Worm (Caenorhabditis elegans) whole organism, L1 larva: ENCODE data around the gene F14E5.2.

ENCODE experiments used
- C04F5.9 ChIP-seq: sonication (generic microtip); optimal IDR thresholded peaks from 2 replicates; lab custom pipeline; 2016; ENCODE audit warnings: missing genetic modification characterization, missing compliant biosample characterization
- C16A3.4 ChIP-seq: fragments of 150-350 bp; optimal IDR thresholded peaks from 2 replicates; lab custom pipeline; 2014; ENCODE audit warnings: missing biosample characterization, missing genetic modification characterization
- C34B4.2 ChIP-seq: sonication (generic microtip); optimal IDR thresholded peaks from 2 replicates; lab custom pipeline; 2017; ENCODE audit warnings: mild to moderate bottlenecking, missing genetic modification characterization, missing compliant biosample characterization
- aha-1 ChIP-seq: fragments of 150-350 bp; optimal IDR thresholded peaks from 2 replicates; lab custom pipeline; 2014; ENCODE audit warnings: missing biosample characterization, missing genetic modification characterization
- ceh-82 ChIP-seq, 3 experiments: fragments of 150-350 bp in 1 of 3; sonication (generic microtip) in 2 of 3; optimal IDR thresholded peaks; 2 replicates each; lab custom pipeline; 2014 to 2017; ENCODE audit warnings: missing biosample characterization in 3 of 3, missing genetic modification characterization in 3 of 3
- ceh-90 ChIP-seq: sonication (generic microtip); optimal IDR thresholded peaks from 2 replicates; lab custom pipeline; 2016; ENCODE audit warnings: missing genetic modification characterization, missing compliant biosample characterization
- ces-1 ChIP-seq: fragments of 150-350 bp; optimal IDR thresholded peaks from 2 replicates; lab custom pipeline; 2014; ENCODE audit warnings: missing biosample characterization, missing genetic modification reagents, missing genetic modification characterization
- dsc-1 ChIP-seq: sonication (generic microtip); optimal IDR thresholded peaks from 2 replicates; lab custom pipeline; 2016; ENCODE audit warnings: mild to moderate bottlenecking, missing genetic modification characterization, missing compliant biosample characterization
- efl-1 ChIP-seq, 4 experiments: fragments of 150-350 bp; optimal IDR thresholded peaks in 3 of 4; peaks in 1 of 4; 1 replicate in 1 of 4; 2 replicates in 3 of 4; lab custom pipeline; 2014; ENCODE audit warnings: missing biosample characterization in 2 of 4, missing genetic modification characterization in 2 of 4, missing genetic modification reagents in 2 of 4
- egl-13 ChIP-seq: sonication (generic microtip); optimal IDR thresholded peaks from 2 replicates; lab custom pipeline; 2016; ENCODE audit warnings: missing genotype, missing genetic modification reagents, missing genetic modification characterization, missing compliant biosample characterization
- elt-2 ChIP-seq: sonication (generic microtip); optimal IDR thresholded peaks from 2 replicates; lab custom pipeline; 2016; ENCODE audit warnings: missing genetic modification characterization, mild to moderate bottlenecking, inconsistent platforms, missing compliant biosample characterization, missing genetic modification reagents
- ets-5 ChIP-seq: fragments of 200-800 bp; sonication (Bioruptor generic); IDR thresholded peaks from 2 replicates; pipeline ENCODE4 v1.3.6; 2022; ENCODE audit warnings: missing genetic modification characterization, missing compliant biosample characterization
- grh-1 ChIP-seq: fragments of 200-800 bp; sonication (Bioruptor generic); IDR thresholded peaks from 2 replicates; pipeline ENCODE4 v1.3.6; 2022; ENCODE audit warnings: missing genetic modification reagents, missing genetic modification characterization, missing compliant biosample characterization
- jun-1 ChIP-seq: fragments of 150-350 bp; optimal IDR thresholded peaks from 2 replicates; lab custom pipeline; 2014; ENCODE audit warnings: missing biosample characterization, missing genetic modification reagents, missing genetic modification characterization
- lin-13 ChIP-seq: fragments of 150-350 bp; optimal IDR thresholded peaks from 2 replicates; lab custom pipeline; 2014; ENCODE audit warnings: missing biosample characterization, missing genetic modification reagents, missing genetic modification characterization
- lin-14 ChIP-seq: fragments of 200-800 bp; sonication (Bioruptor generic); optimal IDR thresholded peaks from 2 replicates; lab custom pipeline; 2018; ENCODE audit warnings: mild to moderate bottlenecking, missing genetic modification characterization, moderate library complexity, missing compliant biosample characterization
- lin-35 ChIP-seq, 2 experiments: fragments of 150-350 bp; optimal IDR thresholded peaks; 2 replicates each; lab custom pipeline; 2014; ENCODE audit warnings: missing biosample characterization in 2 of 2, missing genetic modification characterization in 2 of 2, missing genetic modification reagents in 2 of 2
- lsy-2 ChIP-seq, 2 experiments: fragments of 150-350 bp; optimal IDR thresholded peaks; 2 replicates each; lab custom pipeline; 2014; ENCODE audit warnings: missing biosample characterization in 2 of 2, missing genetic modification characterization in 2 of 2
- mab-9 ChIP-seq: fragments of 200-800 bp; sonication (Bioruptor generic); IDR thresholded peaks from 2 replicates; pipeline ENCODE4 v1.3.6; 2022; ENCODE audit warnings: missing genetic modification reagents, missing genetic modification characterization, missing compliant biosample characterization
- mdl-1 ChIP-seq, 2 experiments: fragments of 150-350 bp; optimal IDR thresholded peaks; 2 replicates each; lab custom pipeline; 2014 to 2017; ENCODE audit warnings: missing biosample characterization in 2 of 2, missing genetic modification characterization in 2 of 2, inconsistent platforms in 1 of 2
- mef-2 ChIP-seq: fragments of 150-350 bp; optimal IDR thresholded peaks from 2 replicates; lab custom pipeline; 2014; ENCODE audit warnings: missing biosample characterization, missing genetic modification characterization
- nhr-11 ChIP-seq: fragments of 150-350 bp; optimal IDR thresholded peaks from 2 replicates; lab custom pipeline; 2014; ENCODE audit warnings: missing biosample characterization, missing genetic modification characterization
- nhr-12 ChIP-seq: sonication (generic microtip); optimal IDR thresholded peaks from 2 replicates; lab custom pipeline; 2017; ENCODE audit warnings: missing biosample characterization, missing genetic modification characterization
- nhr-19 ChIP-seq: fragments of 200-800 bp; sonication (Bioruptor generic); conservative IDR thresholded peaks from 2 replicates; pipeline ENCODE4 v1.3.6; 2022; ENCODE audit warnings: missing genetic modification characterization, missing compliant biosample characterization
- nhr-20 ChIP-seq: sonication (generic microtip); optimal IDR thresholded peaks from 2 replicates; lab custom pipeline; 2016; ENCODE audit warnings: mild to moderate bottlenecking, missing genetic modification characterization, missing compliant biosample characterization
- nhr-28 ChIP-seq: fragments of 150-350 bp; optimal IDR thresholded peaks from 2 replicates; lab custom pipeline; 2014; ENCODE audit warnings: missing biosample characterization, missing genetic modification characterization
- nhr-71 ChIP-seq: sonication (generic microtip); optimal IDR thresholded peaks from 2 replicates; lab custom pipeline; 2016; ENCODE audit warnings: mild to moderate bottlenecking, missing genetic modification characterization, moderate library complexity, missing compliant biosample characterization
- nhr-77 ChIP-seq: fragments of 150-350 bp; optimal IDR thresholded peaks from 2 replicates; lab custom pipeline; 2014; ENCODE audit warnings: missing biosample characterization, missing genetic modification characterization
- nhr-84 ChIP-seq: sonication (generic microtip); optimal IDR thresholded peaks from 2 replicates; lab custom pipeline; 2017; ENCODE audit warnings: missing biosample characterization, missing genetic modification characterization
- nhr-85 ChIP-seq: sonication (generic microtip); peaks from one replicate; lab custom pipeline; 2016; ENCODE audit warnings: missing genetic modification characterization, inconsistent platforms, missing compliant biosample characterization
- nhr-90 ChIP-seq: sonication (generic microtip); optimal IDR thresholded peaks from 2 replicates; lab custom pipeline; 2016; ENCODE audit warnings: mild to moderate bottlenecking, missing genetic modification characterization, missing compliant biosample characterization; ENCODE audit not compliant: poor library complexity
- pax-3 ChIP-seq: fragments of 200-800 bp; sonication (Bioruptor generic); optimal IDR thresholded peaks from 2 replicates; lab custom pipeline; 2018; ENCODE audit warnings: mild to moderate bottlenecking, missing genetic modification characterization, moderate library complexity, missing compliant biosample characterization
- pqm-1 ChIP-seq: sonication (generic microtip); optimal IDR thresholded peaks from 3 replicates; lab custom pipeline; 2017; ENCODE audit warnings: missing biosample characterization, missing genetic modification characterization
- skn-1 ChIP-seq: fragments of 150-350 bp; optimal IDR thresholded peaks from 2 replicates; lab custom pipeline; 2014; ENCODE audit warnings: missing biosample characterization, missing genetic modification characterization
- snu-23 ChIP-seq: sonication (generic microtip); optimal IDR thresholded peaks from 2 replicates; lab custom pipeline; 2016; ENCODE audit warnings: missing genetic modification characterization, missing compliant biosample characterization
- sptf-1 ChIP-seq: fragments of 150-350 bp; optimal IDR thresholded peaks from 2 replicates; lab custom pipeline; 2014; ENCODE audit warnings: missing biosample characterization, missing genetic modification characterization
- tbx-2 ChIP-seq: sonication (generic microtip); optimal IDR thresholded peaks from 2 replicates; lab custom pipeline; 2016; ENCODE audit warnings: missing genetic modification characterization, missing compliant biosample characterization
- tlp-1 ChIP-seq: fragments of 150-350 bp; optimal IDR thresholded peaks from 2 replicates; lab custom pipeline; 2014; ENCODE audit warnings: missing biosample characterization, missing genetic modification characterization
- unc-86 ChIP-seq: sonication (generic microtip); optimal IDR thresholded peaks from 2 replicates; lab custom pipeline; 2016; ENCODE audit warnings: missing genetic modification characterization, missing compliant biosample characterization
- unc-98 ChIP-seq: fragments of 200-800 bp; sonication (Bioruptor generic); IDR thresholded peaks from 2 replicates; pipeline ENCODE4 v1.3.6; 2022; ENCODE audit warnings: missing genetic modification characterization, missing compliant biosample characterization
- xbp-1 ChIP-seq: sonication (generic microtip); optimal IDR thresholded peaks from 2 replicates; lab custom pipeline; 2016; ENCODE audit warnings: missing genetic modification characterization, missing compliant biosample characterization
- zag-1 ChIP-seq: fragments of 150-350 bp; optimal IDR thresholded peaks from 2 replicates; lab custom pipeline; 2014; ENCODE audit warnings: missing biosample characterization, missing genetic modification characterization
- ztf-11 ChIP-seq, 2 experiments: sonication (generic microtip); optimal IDR thresholded peaks; 2 replicates each; lab custom pipeline; 2016 to 2017; ENCODE audit warnings: missing genetic modification characterization in 2 of 2, missing biosample characterization in 1 of 2, missing compliant biosample characterization in 1 of 2
- ztf-4 ChIP-seq: fragments of 150-350 bp; optimal IDR thresholded peaks from 2 replicates; lab custom pipeline; 2014; ENCODE audit warnings: missing biosample characterization, missing genetic modification characterization

F14E5.2 gene

ce11 chrII:8388001-8388513 lies 40.6 kb downstream of the F14E5.2 start, which contains the start of gene drd-1 (continued):
- TF ChIP-seq C04F5.9 (no peak), nhr-85 (tag; lab: Kevin White, UChicago) (no peak), skn-1 (tag; lab: Kevin White, UChicago) (no peak), ets-5 (GFP tag; lab: Robert Waterston, UW) (no peak), nhr-11 (tag; lab: Kevin White, UChicago) (no peak), dsc-1 (tag; lab: Kevin White, UChicago) (no peak), zag-1 (tag; lab: Kevin White, UChicago) (no peak), mab-9 (GFP tag; lab: Robert Waterston, UW) (no peak)
- TF ChIP-seq, all 84 proteins: peak for 7

DNA sequence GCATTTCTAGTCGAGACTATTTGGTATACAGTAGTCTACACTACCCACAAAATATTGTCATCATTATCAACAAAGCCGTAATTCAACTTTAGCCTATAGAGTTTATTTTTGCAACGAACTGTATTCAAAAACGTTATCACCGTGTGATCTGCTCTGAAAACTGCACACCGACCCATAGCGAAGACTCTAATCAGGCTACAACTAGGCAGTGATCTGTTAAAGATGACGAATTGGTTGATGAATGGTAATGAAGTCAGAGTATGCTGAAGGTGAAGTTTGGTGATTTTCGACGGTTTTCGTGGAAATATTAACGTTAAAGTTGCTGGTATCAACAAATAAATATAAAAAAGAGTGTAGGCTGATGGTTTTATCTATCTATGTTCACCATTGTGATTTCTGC lies 41.8 kb downstream of the F14E5.2 start:
- TF ChIP-seq elt-2 (tag; lab: Kevin White, UChicago) (peak; percentile 64), efl-1 (optimal IDR thresholded peaks at IDR 0.05; lab: Kevin White, UChicago) (no peak), efl-1 (GFP tag; optimal IDR thresholded peaks at IDR 0.05 in 1 of 2; lab: Kevin White, UChicago) (no peak), ceh-90 (tag; lab: Kevin White, UChicago) (no peak), ceh-82 (tag; optimal IDR thresholded peaks at IDR 0.05; lab: Kevin White, UChicago) (no peak), nhr-20 (tag; lab: Kevin White, UChicago) (peak; percentile 0), pqm-1 (peak; percentile 13)

- TF ChIP-seq lsy-2 (tag; optimal IDR thresholded peaks at IDR 0.05; lab: Kevin White, UChicago) = peak in 1 of 2 experiments; percentile 23
- TF ChIP-seq elt-2 (tag; lab: Kevin White, UChicago) = peak; percentile 17
- no peak for TF ChIP-seq nhr-12
Measured at ce11 chrII:8385561-8385960, 43.1 kb downstream of the F14E5.2 start.

DNA sequence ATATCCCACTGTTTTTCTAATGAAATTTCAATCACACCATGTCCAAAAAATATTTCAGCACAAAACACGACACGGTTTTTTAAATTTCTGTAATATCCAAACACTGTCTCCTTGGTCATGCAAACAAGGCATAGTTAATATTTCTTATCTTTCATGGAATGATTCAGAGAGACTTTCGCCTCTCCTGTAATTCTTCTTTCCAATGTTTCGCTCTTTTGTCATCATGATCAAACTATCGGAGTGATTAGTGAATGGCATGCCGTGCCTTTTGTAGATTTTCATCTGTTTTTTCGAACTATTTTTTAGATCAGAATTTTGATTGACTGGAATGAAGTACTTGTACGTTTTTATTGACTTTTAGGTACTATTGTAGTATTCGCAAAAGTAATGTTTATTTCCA lies 44.3 kb downstream of the F14E5.2 start:
- TF ChIP-seq dsc-1 (tag; lab: Kevin White, UChicago) = no peak
- no peak for TF ChIP-seq C16A3.4
- TF ChIP-seq ztf-4 = no peak
- TF ChIP-seq elt-2 (tag; lab: Kevin White, UChicago) = peak; percentile 62
- TF ChIP-seq nhr-77 (tag; lab: Kevin White, UChicago) = no peak
- no peak for TF ChIP-seq unc-98
- no peak for TF ChIP-seq egl-13 (tag; lab: Kevin White, UChicago)
- peak; percentile 67 for TF ChIP-seq pqm-1
- TF ChIP-seq lin-13 (GFP tag; lab: Kevin White, UChicago) = no peak
- TF ChIP-seq ces-1 = no peak
- no peak for TF ChIP-seq nhr-84 (tag; lab: Kevin White, UChicago)
- no peak for TF ChIP-seq unc-86
- no peak for TF ChIP-seq xbp-1 (tag; lab: Kevin White, UChicago)
- TF ChIP-seq tbx-2 (tag; lab: Kevin White, UChicago) = no peak
- TF ChIP-seq ztf-11 (tag; optimal IDR thresholded peaks at IDR 0.05; lab: Kevin White, UChicago) = no peak
- peak; percentile 33 for TF ChIP-seq nhr-20 (tag; lab: Kevin White, UChicago)
- no peak for TF ChIP-seq sptf-1

- no peak for TF ChIP-seq snu-23 (GFP tag; lab: Kevin White, UChicago)
- TF ChIP-seq lsy-2 (tag; optimal IDR thresholded peaks at IDR 0.05; lab: Kevin White, UChicago) = peak in 1 of 2 experiments; percentile 29
- TF ChIP-seq C34B4.2 = no peak
- TF ChIP-seq tlp-1 (tag; lab: Kevin White, UChicago) = peak; percentile 2
- TF ChIP-seq nhr-85 (tag; lab: Kevin White, UChicago) = no peak
- peak; percentile 59 for TF ChIP-seq nhr-90
- TF ChIP-seq nhr-20 (tag; lab: Kevin White, UChicago) = peak; percentile 78
- TF ChIP-seq nhr-19 (GFP tag; lab: Robert Waterston, UW) = peak; percentile 38
- no peak for TF ChIP-seq ztf-4
- no peak for TF ChIP-seq mef-2 (tag; lab: Kevin White, UChicago)
- TF ChIP-seq aha-1 (tag; lab: Kevin White, UChicago) = no peak
- TF ChIP-seq pqm-1 = peak; percentile 79
- peak; percentile 33 for TF ChIP-seq lin-14 (GFP tag; lab: Kevin White, UChicago)
- TF ChIP-seq nhr-28 = no peak
- TF ChIP-seq mdl-1 (tag; optimal IDR thresholded peaks at IDR 0.05; lab: Kevin White, UChicago) = peak in 1 of 2 experiments; percentile 35
- peak; percentile 69 for TF ChIP-seq egl-13 (tag; lab: Kevin White, UChicago)
- peak in 1 of 2 experiments; percentile 61 for TF ChIP-seq lin-35 (GFP tag; optimal IDR thresholded peaks at IDR 0.05; lab: Kevin White, UChicago)
- peak; percentile 74 for TF ChIP-seq jun-1 (tag; lab: Kevin White, UChicago)
- peak; percentile 2 for TF ChIP-seq pax-3 (tag; lab: Kevin White, UChicago)
- no peak for TF ChIP-seq lin-13 (GFP tag; lab: Kevin White, UChicago)
- peak; percentile 99 for TF ChIP-seq elt-2 (tag; lab: Kevin White, UChicago)
- peak; percentile 68 for TF ChIP-seq nhr-71
- no peak for TF ChIP-seq grh-1 (GFP tag; lab: Robert Waterston, UW)
Measured at ce11 chrII:8382880-8383279, 45.8 kb downstream of the F14E5.2 start.
